Fruit fly (Drosophila melanogaster): ENCODE measurements around the gene skd.

- TF ChIP-seq ttk (optimal IDR thresholded peaks at IDR 0.05) (no peak), h (optimal IDR thresholded peaks at IDR 0.05) (no peak), insv (optimal IDR thresholded peaks at IDR 0.05) (no peak), Myc (optimal IDR thresholded peaks at IDR 0.05) (no peak), Sin3A (optimal IDR thresholded peaks at IDR 0.05) (no peak), psq (optimal IDR thresholded peaks at IDR 0.05) (no peak)
These were observed 40.3 kb downstream of the skd start for dm6 chr3L:20986929-20987363.

Data from Kc167 (cell line).